Fruit fly (Drosophila melanogaster) whole organism, embryonic: ENCODE measurements around the gene CG10341.

Source experiments
- Adf1 ChIP-seq: fragments of 200-800 bp; sonication (Bioruptor generic); IDR thresholded peaks from 2 replicates; pipeline ENCODE4 v1.3.6; 2022; ENCODE audit warnings: missing biosample characterization, missing genetic modification characterization
- Antp ChIP-seq: fragments of 200-800 bp; sonication (Bioruptor generic); optimal IDR thresholded peaks from 3 replicates; lab custom pipeline; 2016; ENCODE audit warnings: missing biosample characterization, missing genetic modification characterization
- CG11456 ChIP-seq: fragments of 200-800 bp; sonication (Bioruptor generic); IDR thresholded peaks from 3 replicates; pipeline ENCODE4 v1.3.6; 2022; ENCODE audit warnings: missing biosample characterization, missing genetic modification characterization
- CG12744 ChIP-seq: fragments of 200-800 bp; sonication (Bioruptor generic); optimal IDR thresholded peaks from 2 replicates; lab custom pipeline; 2016; ENCODE audit warnings: missing biosample characterization, missing genetic modification characterization
- CG13424 ChIP-seq: fragments of 200-800 bp; sonication (Bioruptor generic); optimal IDR thresholded peaks from 2 replicates; lab custom pipeline; 2019; ENCODE audit warnings: missing biosample characterization, mild to moderate bottlenecking, missing genetic modification characterization, moderate library complexity
- CG15696 ChIP-seq: fragments of 200-800 bp; sonication (Bioruptor generic); optimal IDR thresholded peaks from 2 replicates; lab custom pipeline; 2019; ENCODE audit warnings: missing biosample characterization, mild to moderate bottlenecking, missing genetic modification characterization, moderate library complexity
- CG17361 ChIP-seq: fragments of 200-800 bp; sonication (Bioruptor generic); IDR thresholded peaks from 3 replicates; pipeline ENCODE4 v1.3.6; 2022; ENCODE audit warnings: missing biosample characterization, missing genetic modification characterization
- CG17829 ChIP-seq: fragments of 200-800 bp; optimal IDR thresholded peaks from 2 replicates; lab custom pipeline; 2019; ENCODE audit warnings: missing biosample characterization, mild to moderate bottlenecking, missing genetic modification characterization, moderate library complexity
- CG1792 ChIP-seq: fragments of 200-800 bp; sonication (Bioruptor generic); optimal IDR thresholded peaks from 2 replicates; lab custom pipeline; 2016; ENCODE audit warnings: missing biosample characterization, missing genetic modification characterization
- CG2199 ChIP-seq: fragments of 200-800 bp; sonication (Bioruptor generic); IDR thresholded peaks from 3 replicates; pipeline ENCODE4 v1.3.6; 2022; ENCODE audit warnings: missing biosample characterization, missing genetic modification characterization
- CG4617 ChIP-seq: fragments of 200-800 bp; sonication (Bioruptor generic); optimal IDR thresholded peaks from 3 replicates; lab custom pipeline; 2016; ENCODE audit warnings: missing biosample characterization, missing genetic modification characterization, borderline replicate concordance
- CG5245 ChIP-seq: fragments of 200-800 bp; sonication (Bioruptor generic); optimal IDR thresholded peaks from 3 replicates; lab custom pipeline; 2016; ENCODE audit warnings: missing biosample characterization, missing genetic modification characterization
- CG6254 ChIP-seq: fragments of 200-800 bp; sonication (Bioruptor generic); optimal IDR thresholded peaks from 3 replicates; lab custom pipeline; 2017; ENCODE audit warnings: mild to moderate bottlenecking, missing biosample characterization, missing genetic modification reagents, missing genetic modification characterization
- CG8359 ChIP-seq: fragments of 200-800 bp; sonication (Bioruptor generic); optimal IDR thresholded peaks from 2 replicates; lab custom pipeline; 2017; ENCODE audit warnings: missing biosample characterization, mild to moderate bottlenecking, missing genetic modification characterization, borderline replicate concordance
- CG8944 ChIP-seq: fragments of 200-800 bp; sonication (Bioruptor generic); optimal IDR thresholded peaks from 3 replicates; lab custom pipeline; 2016; ENCODE audit warnings: missing biosample characterization, missing genetic modification characterization
- CTCF ChIP-seq: fragments of 200-800 bp; sonication (Bioruptor generic); optimal IDR thresholded peaks from 2 replicates; lab custom pipeline; 2017; ENCODE audit warnings: missing biosample characterization, mild to moderate bottlenecking, missing genetic modification characterization, moderate library complexity
- Chrac-16 ChIP-seq: fragments of 200-800 bp; sonication (Bioruptor generic); optimal IDR thresholded peaks from 3 replicates; lab custom pipeline; 2016; ENCODE audit warnings: missing biosample characterization, missing genetic modification characterization
- CoRest ChIP-seq: fragments of 200-800 bp; sonication (Bioruptor generic); optimal IDR thresholded peaks from 3 replicates; lab custom pipeline; 2018; ENCODE audit warnings: missing biosample characterization, mild to moderate bottlenecking, missing genetic modification characterization, moderate library complexity
- Dbx ChIP-seq: fragments of 200-800 bp; sonication (Bioruptor generic); IDR thresholded peaks from 3 replicates; pipeline ENCODE4 v1.3.6; 2022; ENCODE audit warnings: missing biosample characterization, missing genetic modification characterization
- Dip3 ChIP-seq: fragments of 200-800 bp; sonication (Bioruptor generic); optimal IDR thresholded peaks from 3 replicates; lab custom pipeline; 2016; ENCODE audit warnings: missing biosample characterization, missing genetic modification characterization
- Doc3 ChIP-seq: fragments of 200-800 bp; sonication (Bioruptor generic); IDR thresholded peaks from 3 replicates; pipeline ENCODE4 v1.3.6; 2022; ENCODE audit warnings: missing biosample characterization, missing genetic modification characterization; ENCODE audit not compliant: partially characterized antibody
- Dp ChIP-seq: fragments of 200-800 bp; sonication (Bioruptor generic); optimal IDR thresholded peaks from 2 replicates; lab custom pipeline; 2018; ENCODE audit warnings: missing biosample characterization, mild to moderate bottlenecking, missing genetic modification characterization, moderate library complexity
- Elba2 ChIP-seq: fragments of 200-800 bp; sonication (Bioruptor generic); optimal IDR thresholded peaks from 3 replicates; lab custom pipeline; 2016; ENCODE audit warnings: missing biosample characterization, missing genetic modification characterization
- Ets65A ChIP-seq: fragments of 200-800 bp; sonication (Bioruptor generic); peaks from one replicate; lab custom pipeline; 2016; ENCODE audit warnings: missing biosample characterization, missing genetic modification characterization
- HHEX ChIP-seq: fragments of 200-800 bp; sonication (Bioruptor generic); optimal IDR thresholded peaks from 3 replicates; lab custom pipeline; 2017; ENCODE audit warnings: missing biosample characterization, mild to moderate bottlenecking, missing genetic modification characterization, missing genetic modification reagents
- MBD-R2 ChIP-seq: fragments of 200-800 bp; sonication (Bioruptor generic); IDR thresholded peaks from 2 replicates; pipeline ENCODE4 v1.3.6; 2022; ENCODE audit warnings: missing biosample characterization, missing genetic modification characterization
- Mes4 ChIP-seq: fragments of 200-800 bp; sonication (Bioruptor generic); optimal IDR thresholded peaks from 2 replicates; lab custom pipeline; 2016; ENCODE audit warnings: missing biosample characterization, missing genetic modification characterization
- NC2α ChIP-seq: fragments of 200-800 bp; sonication (Bioruptor generic); optimal IDR thresholded peaks from 2 replicates; lab custom pipeline; 2016; ENCODE audit warnings: missing biosample characterization, missing genetic modification characterization
- NFAT ChIP-seq: fragments of 200-800 bp; sonication (Bioruptor generic); IDR thresholded peaks from 2 replicates; pipeline ENCODE4 v1.3.6; 2022; ENCODE audit warnings: missing biosample characterization, missing genetic modification characterization
- Nf-YC ChIP-seq: fragments of 200-800 bp; optimal IDR thresholded peaks from 3 replicates; lab custom pipeline; 2019; ENCODE audit warnings: missing biosample characterization, mild to moderate bottlenecking, missing genetic modification characterization, moderate library complexity
- Opbp ChIP-seq: fragments of 200-800 bp; sonication (Bioruptor generic); IDR thresholded peaks from 3 replicates; pipeline ENCODE4 v1.3.6; 2022; ENCODE audit warnings: missing biosample characterization, missing genetic modification characterization; ENCODE audit not compliant: partially characterized antibody
- Sox102F ChIP-seq: fragments of 200-800 bp; sonication (Bioruptor generic); optimal IDR thresholded peaks from 2 replicates; lab custom pipeline; 2018; ENCODE audit warnings: missing biosample characterization, mild to moderate bottlenecking, missing genetic modification characterization, moderate library complexity
- Sry-β ChIP-seq: fragments of 200-800 bp; sonication (Bioruptor generic); optimal IDR thresholded peaks from 2 replicates; lab custom pipeline; 2018; ENCODE audit warnings: missing biosample characterization, mild to moderate bottlenecking, missing genetic modification characterization, moderate library complexity
- Stat92E ChIP-seq, 3 experiments: fragments of >200 bp in 2 of 3; fragments of 200-800 bp in 1 of 3; sonication (Bioruptor generic) in 1 of 3; optimal IDR thresholded peaks; 2 replicates each; lab custom pipeline; 2017 to 2019; ENCODE audit warnings: missing biosample characterization in 3 of 3, missing genetic modification characterization in 3 of 3, mild to moderate bottlenecking in 1 of 3, moderate library complexity in 1 of 3
- ash1 ChIP-seq: fragments of 200-800 bp; sonication (Bioruptor generic); optimal IDR thresholded peaks from 2 replicates; lab custom pipeline; 2018; ENCODE audit warnings: missing biosample characterization, mild to moderate bottlenecking, missing genetic modification characterization
- bbx ChIP-seq: fragments of 200-800 bp; sonication (Bioruptor generic); IDR thresholded peaks from 2 replicates; pipeline ENCODE4 v1.3.6; 2022; ENCODE audit warnings: missing biosample characterization, missing genetic modification characterization; ENCODE audit not compliant: partially characterized antibody
- croc ChIP-seq: fragments of 200-800 bp; sonication (Bioruptor generic); conservative IDR thresholded peaks from 3 replicates; pipeline ENCODE4 v1.3.6; 2022; ENCODE audit warnings: missing biosample characterization, missing genetic modification characterization
- dysf ChIP-seq: fragments of 200-800 bp; sonication (Bioruptor generic); IDR thresholded peaks from 3 replicates; pipeline ENCODE4 v1.3.6; 2022; ENCODE audit warnings: missing biosample characterization, missing genetic modification characterization
- emc ChIP-seq: fragments of 200-800 bp; sonication (Bioruptor generic); optimal IDR thresholded peaks from 2 replicates; lab custom pipeline; 2016; ENCODE audit warnings: missing biosample characterization, missing genetic modification characterization
- ftz-f1 ChIP-seq: fragments of 200-800 bp; sonication (Bioruptor generic); optimal IDR thresholded peaks from 2 replicates; lab custom pipeline; 2016; ENCODE audit warnings: missing biosample characterization, missing genetic modification characterization
- gfzf ChIP-seq: fragments of 200-800 bp; sonication (Bioruptor generic); optimal IDR thresholded peaks from 2 replicates; lab custom pipeline; 2016; ENCODE audit warnings: missing biosample characterization, mild to moderate bottlenecking, missing genetic modification characterization, moderate library complexity
- knrl ChIP-seq: fragments of 200-800 bp; sonication (Bioruptor generic); IDR thresholded peaks from 3 replicates; pipeline ENCODE4 v1.3.6; 2022; ENCODE audit warnings: missing biosample characterization, missing genetic modification characterization; ENCODE audit not compliant: partially characterized antibody
- pzg ChIP-seq: fragments of 200-800 bp; sonication (Bioruptor generic); optimal IDR thresholded peaks from 3 replicates; lab custom pipeline; 2018; ENCODE audit warnings: missing biosample characterization, mild to moderate bottlenecking, missing genetic modification characterization, moderate library complexity
- rib ChIP-seq: fragments of 200-800 bp; sonication (Bioruptor generic); IDR thresholded peaks from 2 replicates; pipeline ENCODE4 v1.3.6; 2022; ENCODE audit warnings: missing biosample characterization, missing genetic modification characterization
- slbo ChIP-seq: fragments of 200-800 bp; sonication (Bioruptor generic); IDR thresholded peaks from 2 replicates; pipeline ENCODE4 v1.3.6; 2022; ENCODE audit warnings: missing biosample characterization, missing genetic modification characterization
- slp2 ChIP-seq: fragments of 200-800 bp; sonication (Bioruptor generic); optimal IDR thresholded peaks from 2 replicates; lab custom pipeline; 2016; ENCODE audit warnings: missing biosample characterization, missing genetic modification characterization
- tx ChIP-seq: fragments of 200-800 bp; sonication (Bioruptor generic); optimal IDR thresholded peaks from 2 replicates; lab custom pipeline; 2016; ENCODE audit warnings: missing biosample characterization, missing genetic modification characterization
- zen ChIP-seq: fragments of 200-800 bp; sonication (Bioruptor generic); optimal IDR thresholded peaks from 3 replicates; lab custom pipeline; 2018; ENCODE audit warnings: missing biosample characterization, mild to moderate bottlenecking, missing genetic modification characterization, moderate library complexity
- zfh1 ChIP-seq: fragments of 200-800 bp; sonication (Bioruptor generic); IDR thresholded peaks from 3 replicates; pipeline ENCODE4 v1.3.6; 2022; ENCODE audit warnings: missing biosample characterization, missing genetic modification characterization

The CG10341 gene

DNA sequence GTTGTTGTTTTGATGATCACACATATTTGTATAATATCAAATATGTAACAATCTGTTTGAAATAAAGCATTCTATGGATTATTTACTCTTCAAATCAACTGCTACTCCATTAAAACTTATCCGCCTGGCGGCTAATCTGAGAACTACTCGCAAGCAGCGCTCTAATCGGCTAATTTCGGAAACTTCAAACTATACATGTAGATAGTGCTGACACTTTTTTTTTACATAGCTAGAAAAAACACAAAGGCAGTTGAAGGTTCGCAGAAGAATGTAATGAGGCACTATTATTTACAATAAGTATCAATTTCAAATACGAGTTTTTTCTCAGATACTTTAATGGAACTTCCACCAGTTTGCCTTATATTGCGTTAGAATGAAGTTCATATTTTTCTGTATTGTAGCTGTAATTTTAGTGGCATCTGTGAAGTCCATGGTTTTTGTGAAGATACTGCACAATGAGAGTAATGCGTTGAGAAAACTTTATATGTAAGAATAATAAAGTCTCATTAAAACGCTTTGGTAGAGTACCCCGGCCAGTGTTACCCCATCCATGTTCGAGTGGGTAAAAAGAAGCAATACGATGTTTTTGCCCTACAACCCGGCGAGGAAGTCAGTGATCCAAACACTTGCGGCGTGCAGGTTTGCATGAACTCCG lies 32.4 kb upstream of the CG10341 start (continued):
- peak; percentile 71; the same call in 2 of the 3 replicates for TF ChIP-seq Dbx (GFP tag; lab: Robert Waterston, UW)
- TF ChIP-seq Stat92E (GFP tag; optimal IDR thresholded peaks at IDR 0.05; lab: Kevin White, UChicago), result no peak
- peak; percentile 19 for TF ChIP-seq CG1792 (GFP tag; lab: Kevin White, UChicago)
- TF ChIP-seq CG4617 (GFP tag; lab: Kevin White, UChicago), result peak; percentile 9
- TF ChIP-seq CG11456, result peak; percentile 90
- TF ChIP-seq slp2 (GFP tag; lab: Kevin White, UChicago), result peak; percentile 6
- no peak for TF ChIP-seq rib (GFP tag; lab: Robert Waterston, UW)
- no peak for TF ChIP-seq ash1 (GFP tag; lab: Kevin White, UChicago)
- TF ChIP-seq CG6254 (GFP tag; lab: Kevin White, UChicago), result no peak
- peak; percentile 13 for TF ChIP-seq gfzf
- peak; percentile 53; the same call in 1 of the 3 replicates for TF ChIP-seq Opbp (GFP tag; lab: Robert Waterston, UW)
- TF ChIP-seq slbo (GFP tag; lab: Robert Waterston, UW), result peak; percentile 84
- TF ChIP-seq CG8944 (GFP tag; lab: Kevin White, UChicago), result peak; percentile 20
- peak; percentile 43 for TF ChIP-seq Chrac-16 (GFP tag; lab: Kevin White, UChicago)
- TF ChIP-seq CG17829 (tag; lab: Kevin White, UChicago), result peak; percentile 63
- peak; percentile 57 for TF ChIP-seq emc (GFP tag; lab: Kevin White, UChicago)
- no peak for TF ChIP-seq CG8359
- TF ChIP-seq Adf1 (GFP tag; lab: Robert Waterston, UW), result 0 out of 2 replicates have a peak, but pooled peaks have one; percentile 7
- peak; percentile 26 for TF ChIP-seq Dip3 (GFP tag; lab: Kevin White, UChicago)
- peak; percentile 52 for TF ChIP-seq CG15696 (tag; lab: Kevin White, UChicago)
- TF ChIP-seq CG12744 (GFP tag; lab: Kevin White, UChicago), result peak; percentile 21
- TF ChIP-seq CTCF (GFP tag; lab: Kevin White, UChicago), result peak; percentile 98
- no peak for TF ChIP-seq ftz-f1 (GFP tag; lab: Kevin White, UChicago)
- peak; percentile 82 for TF ChIP-seq NFAT (GFP tag; lab: Robert Waterston, UW)
- TF ChIP-seq CoRest (tag; lab: Kevin White, UChicago), result peak; percentile 63
- peak; percentile 95 for TF ChIP-seq CG2199
- TF ChIP-seq zen (tag; lab: Kevin White, UChicago), result peak; percentile 71
- TF ChIP-seq Dp (GFP tag; lab: Kevin White, UChicago), result peak; percentile 24
- peak; percentile 10 for TF ChIP-seq CG13424 (tag; lab: Kevin White, UChicago)
- TF ChIP-seq Nf-YC (tag; lab: Kevin White, UChicago), result no peak
- TF ChIP-seq Antp (GFP tag; lab: Kevin White, UChicago), result peak; percentile 46
- TF ChIP-seq croc, result no peak
- peak; percentile 6 for TF ChIP-seq tx
- 0 out of 2 replicates have a peak, but pooled peaks have one; percentile 51 for TF ChIP-seq bbx
- TF ChIP-seq knrl (GFP tag; lab: Robert Waterston, UW), result peak; percentile 60; the same call in 2 of the 3 replicates
- TF ChIP-seq zfh1 (GFP tag; lab: Robert Waterston, UW), result peak; percentile 71; the same call in 2 of the 3 replicates
- peak; percentile 57 for TF ChIP-seq Sox102F (GFP tag; lab: Kevin White, UChicago)
- TF ChIP-seq Elba2 (GFP tag; lab: Kevin White, UChicago), result peak; percentile 2
- peak; percentile 56 for TF ChIP-seq CG5245 (GFP tag; lab: Kevin White, UChicago)
- no peak for TF ChIP-seq Doc3 (GFP tag; lab: Robert Waterston, UW)
- TF ChIP-seq pzg (GFP tag; lab: Kevin White, UChicago), result peak; percentile 5
- peak; percentile 58 for TF ChIP-seq NC2α (GFP tag; lab: Kevin White, UChicago)
- peak; percentile 15 for TF ChIP-seq HHEX (GFP tag; lab: Kevin White, UChicago)
- peak; percentile 92 for TF ChIP-seq Ets65A
- TF ChIP-seq Sry-β, result peak; percentile 94
- TF ChIP-seq CG17361 (GFP tag; lab: Robert Waterston, UW), result no peak
- peak; percentile 61; the same call in 2 of the 3 replicates for TF ChIP-seq dysf (GFP tag; lab: Robert Waterston, UW)
- peak; percentile 52 for TF ChIP-seq MBD-R2
- TF ChIP-seq Mes4 (GFP tag; lab: Kevin White, UChicago), result peak; percentile 20
